Worm (Caenorhabditis elegans): ENCODE data around the gene xpo-1.

DNA sequence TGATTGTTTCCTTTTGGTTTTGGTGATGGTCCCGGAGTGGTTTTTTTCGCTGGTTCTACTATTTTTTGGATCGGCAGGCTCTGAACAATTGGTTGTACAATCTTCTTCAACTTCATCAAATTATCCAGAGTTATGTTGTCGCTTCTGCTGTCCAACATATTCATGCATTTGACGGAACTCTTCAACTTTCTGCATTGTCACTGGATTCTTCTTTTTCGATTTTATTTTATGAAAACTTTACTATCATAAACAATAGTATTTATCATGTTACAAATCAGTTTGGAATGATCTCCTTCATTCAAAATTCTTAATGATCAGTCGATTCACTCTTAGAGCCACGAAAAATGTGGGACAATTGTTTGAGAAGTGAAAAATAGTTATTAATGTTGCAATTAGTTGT is 47.2 kb downstream of the xpo-1 start:
- TF ChIP-seq him-1 (tag; optimal IDR thresholded peaks at IDR 0.05) (no peak), ztf-6 (GFP tag; IDR thresholded peaks at IDR 0.05) (no peak), F39B2.1 (GFP tag; IDR thresholded peaks at IDR 0.05) (no peak), B0019.2 (GFP tag; conservative IDR thresholded peaks at IDR 0.05) (no peak), F37B4.10 (GFP tag; IDR thresholded peaks at IDR 0.05) (no peak), pha-4 (tag; optimal IDR thresholded peaks at IDR 0.05) (no peak), snpc-4 (GFP tag; optimal IDR thresholded peaks at IDR 0.05) (no peak), snpc-4 (tag; optimal IDR thresholded peaks at IDR 0.05) (no peak), ztf-28 (GFP tag; IDR thresholded peaks at IDR 0.05) (no peak), nhr-90 (tag; optimal IDR thresholded peaks at IDR 0.05) (no peak), dpff-1 (tag; optimal IDR thresholded peaks at IDR 0.05) (no peak), lin-40 (tag; optimal IDR thresholded peaks at IDR 0.05) (no peak), attf-3 (GFP tag; conservative IDR thresholded peaks at IDR 0.05) (no peak), C17E4.6 (GFP tag; IDR thresholded peaks at IDR 0.05) (no peak), nfya-2 (GFP tag; IDR thresholded peaks at IDR 0.05) (no peak)
